Worm (Caenorhabditis elegans) whole organism, early embryonic: ENCODE measurements around the gene K08H10.6.

Source experiments
- ama-1 ChIP-seq: fragments of 150-350 bp; optimal IDR thresholded peaks from 2 replicates; lab custom pipeline; 2014
- ceh-36 ChIP-seq: sonication (generic microtip); optimal IDR thresholded peaks from 2 replicates; lab custom pipeline; 2016; ENCODE audit warnings: missing genetic modification characterization, inconsistent platforms, missing compliant biosample characterization
- hnd-1 ChIP-seq: sonication (generic microtip); optimal IDR thresholded peaks from 2 replicates; lab custom pipeline; 2016; ENCODE audit warnings: missing genetic modification characterization, missing compliant biosample characterization

ce11 chrV:9958231-9958630 is 37.5 kb downstream of the K08H10.6 start, which contains the start of gene anmt-3:
- TF ChIP-seq hnd-1 (tag; lab: Kevin White, UChicago) (no peak), ceh-36 (no peak), ama-1 (lab: Kevin White, UChicago) (no peak)
